Worm (Caenorhabditis elegans) whole organism, L3 larva: ENCODE results near the gene sri-1.

ENCODE experiments used
- R02D3.7 ChIP-seq: fragments of 150-350 bp; optimal IDR thresholded peaks from 2 replicates; lab custom pipeline; 2014; ENCODE audit warnings: missing biosample characterization, missing genetic modification characterization
- ceh-28 ChIP-seq: fragments of 150-350 bp; optimal IDR thresholded peaks from 2 replicates; lab custom pipeline; 2014; ENCODE audit warnings: missing biosample characterization, missing genetic modification reagents, missing genetic modification characterization
- ceh-82 ChIP-seq: fragments of 150-350 bp; optimal IDR thresholded peaks from 2 replicates; lab custom pipeline; 2014; ENCODE audit warnings: missing biosample characterization, missing genetic modification characterization
- daf-12 ChIP-seq: fragments of 150-350 bp; optimal IDR thresholded peaks from 2 replicates; lab custom pipeline; 2014; ENCODE audit warnings: missing biosample characterization, missing genetic modification reagents, missing genetic modification characterization
- fkh-10 ChIP-seq: sonication (generic microtip); optimal IDR thresholded peaks from 2 replicates; lab custom pipeline; 2017; ENCODE audit warnings: missing biosample characterization, missing genetic modification reagents, missing genetic modification characterization
- jun-1 ChIP-seq: fragments of 150-350 bp; optimal IDR thresholded peaks from 2 replicates; lab custom pipeline; 2014; ENCODE audit warnings: missing biosample characterization, missing genetic modification reagents, missing genetic modification characterization
- lin-39 ChIP-seq: fragments of 150-350 bp; optimal IDR thresholded peaks from 2 replicates; lab custom pipeline; 2018; ENCODE audit warnings: missing biosample characterization, missing genetic modification reagents, missing genetic modification characterization
- mdl-1 ChIP-seq: fragments of 150-350 bp; optimal IDR thresholded peaks from 2 replicates; lab custom pipeline; 2014; ENCODE audit warnings: missing biosample characterization, missing genetic modification characterization
- nhr-11 ChIP-seq: fragments of 150-350 bp; optimal IDR thresholded peaks from 2 replicates; lab custom pipeline; 2014; ENCODE audit warnings: missing biosample characterization, missing genetic modification characterization
- nhr-12 ChIP-seq: fragments of 150-350 bp; optimal IDR thresholded peaks from 2 replicates; lab custom pipeline; 2014; ENCODE audit warnings: missing biosample characterization, missing genetic modification characterization
- nhr-28 ChIP-seq: fragments of 150-350 bp; optimal IDR thresholded peaks from 2 replicates; lab custom pipeline; 2014; ENCODE audit warnings: missing biosample characterization, missing genetic modification characterization
- pha-4 ChIP-seq: fragments of 150-350 bp; optimal IDR thresholded peaks from 2 replicates; lab custom pipeline; 2014; ENCODE audit warnings: missing biosample characterization, missing genetic modification reagents, missing genetic modification characterization
- snpc-4 ChIP-seq: fragments of 150-350 bp; optimal IDR thresholded peaks from 2 replicates; lab custom pipeline; 2014; ENCODE audit warnings: missing biosample characterization, missing genetic modification characterization
- ztf-11 ChIP-seq: fragments of 150-350 bp; optimal IDR thresholded peaks from 2 replicates; lab custom pipeline; 2014; ENCODE audit warnings: missing biosample characterization, missing genetic modification characterization

ce11 chrV:15955497-15955896, 11.9 kb downstream of the sri-1 start, which contains the start of gene srh-186:
- TF ChIP-seq snpc-4 (tag; lab: Kevin White, UChicago) (no peak), daf-12 (tag; lab: Kevin White, UChicago) (no peak), lin-39 (tag; lab: Kevin White, UChicago) (no peak), fkh-10 (GFP tag; lab: Kevin White, UChicago) (no peak), jun-1 (tag; lab: Kevin White, UChicago) (no peak), nhr-28 (tag; lab: Kevin White, UChicago) (no peak), mdl-1 (tag; lab: Kevin White, UChicago) (no peak), nhr-12 (no peak), ztf-11 (tag; lab: Kevin White, UChicago) (no peak), ceh-28 (no peak), pha-4 (tag; lab: Kevin White, UChicago) (no peak), R02D3.7 (tag; lab: Kevin White, UChicago) (no peak), ceh-82 (tag; lab: Kevin White, UChicago) (no peak), nhr-11 (tag; lab: Kevin White, UChicago) (no peak)
